Worm (Caenorhabditis elegans) whole organism, mixed stage, embryonic: ENCODE results near the gene T05C1.1.

Source experiments
- M03D4.4 ChIP-seq: sonication (generic microtip); optimal IDR thresholded peaks from 2 replicates; lab custom pipeline; 2017; ENCODE audit warnings: mild to moderate bottlenecking, missing genetic modification characterization, missing compliant biosample characterization
- bed-3 ChIP-seq: fragments of 200-800 bp; sonication (Bioruptor generic); optimal IDR thresholded peaks from 3 replicates; lab custom pipeline; 2018; ENCODE audit warnings: mild to moderate bottlenecking, missing genetic modification characterization, moderate library complexity, missing compliant biosample characterization
- ces-1 ChIP-seq: fragments of 150-350 bp; optimal IDR thresholded peaks from 2 replicates; lab custom pipeline; 2014; ENCODE audit warnings: missing biosample characterization, missing genetic modification reagents, missing genetic modification characterization
- elt-1 ChIP-seq: sonication (generic microtip); optimal IDR thresholded peaks from 2 replicates; lab custom pipeline; 2017; ENCODE audit warnings: missing genetic modification characterization, mild to moderate bottlenecking, missing compliant biosample characterization, antibody characterized with exemption, moderate library complexity, borderline replicate concordance; ENCODE audit not compliant: insufficient read depth
- nhr-76 ChIP-seq: sonication (generic microtip); optimal IDR thresholded peaks from 2 replicates; lab custom pipeline; 2017; ENCODE audit warnings: missing biosample characterization, missing genetic modification characterization
- pha-4 ChIP-seq: fragments of 150-350 bp; optimal IDR thresholded peaks from 2 replicates; lab custom pipeline; 2018; ENCODE audit warnings: missing biosample characterization, missing genetic modification reagents, missing genetic modification characterization
- snpc-4 ChIP-seq: fragments of 150-350 bp; optimal IDR thresholded peaks from 2 replicates; lab custom pipeline; 2014; ENCODE audit warnings: missing biosample characterization, missing genetic modification characterization
- unc-39 ChIP-seq: fragments of 150-350 bp; optimal IDR thresholded peaks from 2 replicates; lab custom pipeline; 2014; ENCODE audit warnings: missing biosample characterization, missing genetic modification characterization
- ztf-11 ChIP-seq: fragments of 150-350 bp; optimal IDR thresholded peaks from 2 replicates; lab custom pipeline; 2014; ENCODE audit warnings: missing biosample characterization, missing genetic modification characterization

ce11 chrII:4490729-4491128, 12.3 kb downstream of the T05C1.1 start, which contains the start of gene T05C1.5:
- TF ChIP-seq ces-1 (GFP tag; lab: Kevin White, UChicago) (no peak), bed-3 (GFP tag; lab: Kevin White, UChicago) (no peak), pha-4 (tag; lab: Kevin White, UChicago) (no peak), nhr-76 (no peak), snpc-4 (tag; lab: Kevin White, UChicago) (no peak), M03D4.4 (tag; lab: Kevin White, UChicago) (no peak), unc-39 (tag; lab: Kevin White, UChicago) (no peak), elt-1 (tag; lab: Kevin White, UChicago) (no peak), ztf-11 (tag; lab: Kevin White, UChicago) (no peak)
